Fruit fly (Drosophila melanogaster): ENCODE measurements around the gene CG7326.

DNA sequence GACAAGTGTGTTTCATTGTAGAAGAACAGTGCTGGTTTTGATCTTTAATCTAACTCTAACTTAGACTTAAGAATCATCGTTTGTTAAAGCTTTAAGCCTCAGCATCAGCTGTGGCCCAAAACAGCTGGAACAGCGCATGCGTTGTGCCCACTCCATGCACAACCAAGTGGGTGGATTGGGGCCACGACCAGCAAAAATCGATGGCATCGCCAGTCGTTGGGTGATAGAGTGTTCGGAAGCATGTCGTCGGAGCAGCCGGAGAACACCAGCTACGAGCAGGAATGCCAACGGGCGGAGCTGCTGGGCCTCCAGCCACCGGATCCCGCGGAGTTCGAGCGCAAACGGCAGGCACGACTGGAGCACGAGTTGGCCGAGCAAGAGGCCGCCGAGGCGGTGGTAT, 3.5 kb downstream of the CG7326 start, which contains the start of gene CG32544:
- TF ChIP-seq CG11902 (GFP tag; optimal IDR thresholded peaks at IDR 0.05), result no peak
- TF ChIP-seq Met (GFP tag; optimal IDR thresholded peaks at IDR 0.05), result no peak
- TF ChIP-seq topi (GFP tag; optimal IDR thresholded peaks at IDR 0.05), result no peak
- TF ChIP-seq CG11294 (GFP tag; IDR thresholded peaks at IDR 0.05), result no peak
- TF ChIP-seq CG6854 (GFP tag; optimal IDR thresholded peaks at IDR 0.05), result no peak
- no peak for TF ChIP-seq Hr38 (GFP tag; optimal IDR thresholded peaks at IDR 0.05)
- TF ChIP-seq esn (GFP tag; optimal IDR thresholded peaks at IDR 0.05), result no peak
- no peak for TF ChIP-seq fkh (GFP tag; optimal IDR thresholded peaks at IDR 0.05)
- TF ChIP-seq CG8119 (GFP tag; IDR thresholded peaks at IDR 0.05), result no peak
- no peak for TF ChIP-seq CG3032 (tag; optimal IDR thresholded peaks at IDR 0.05)
- no peak for TF ChIP-seq CG8319 (GFP tag; optimal IDR thresholded peaks at IDR 0.05)
- no peak for TF ChIP-seq Hr39 (GFP tag; optimal IDR thresholded peaks at IDR 0.05)
- no peak for TF ChIP-seq Blimp-1 (GFP tag; optimal IDR thresholded peaks at IDR 0.05)
- TF ChIP-seq net (GFP tag; optimal IDR thresholded peaks at IDR 0.05), result no peak
